Worm (Caenorhabditis elegans) whole organism, L4 larva: Measurements from ENCODE around the gene K07C5.2.
"Not testable (repeated sequence)": the region's sequence is repeated elsewhere in the genome, so short reads cannot be mapped to it uniquely, and the experiment has no call there.

Source experiments
- F37D6.2 ChIP-seq: sonication (generic microtip); optimal IDR thresholded peaks from 2 replicates; lab custom pipeline; 2016; ENCODE audit warnings: mild to moderate bottlenecking, missing genetic modification characterization, missing compliant biosample characterization
- F44E2.7 ChIP-seq: fragments of 200-800 bp; sonication (Bioruptor generic); IDR thresholded peaks from 2 replicates; pipeline ENCODE4 v2.1.2; 2022; ENCODE audit warnings: missing genetic modification characterization, missing compliant biosample characterization
- F49E8.2 ChIP-seq: sonication (generic microtip); optimal IDR thresholded peaks from 2 replicates; lab custom pipeline; 2016; ENCODE audit warnings: missing compliant biosample characterization, mild to moderate bottlenecking, missing genetic modification characterization, borderline replicate concordance
- R02D3.7 ChIP-seq: fragments of 150-350 bp; sonication (generic microtip); optimal IDR thresholded peaks from 3 replicates; lab custom pipeline; 2014; ENCODE audit warnings: missing biosample characterization, missing genetic modification characterization
- Y75B8A.6 ChIP-seq: fragments of 200-800 bp; sonication (Bioruptor generic); IDR thresholded peaks from 2 replicates; pipeline ENCODE4 v1.3.6; 2022; ENCODE audit warnings: missing genetic modification reagents, missing genetic modification characterization, missing compliant biosample characterization
- aha-1 ChIP-seq: fragments of 150-350 bp; peaks from one replicate; lab custom pipeline; 2014; ENCODE audit warnings: missing biosample characterization, missing genetic modification characterization
- ceh-20 ChIP-seq: fragments of 200-800 bp; sonication (Bioruptor generic); IDR thresholded peaks from 2 replicates; pipeline ENCODE4 v1.3.6; 2022; ENCODE audit warnings: missing genetic modification reagents, missing genetic modification characterization, missing compliant biosample characterization
- ctbp-1 ChIP-seq: fragments of 200-800 bp; sonication (Bioruptor generic); IDR thresholded peaks from 2 replicates; pipeline ENCODE4 v1.3.6; 2022; ENCODE audit warnings: missing genetic modification reagents, missing genetic modification characterization, missing compliant biosample characterization
- daf-16 ChIP-seq, 3 experiments: sonication (generic microtip); optimal IDR thresholded peaks; 2 replicates each; lab custom pipeline; 2016 to 2017; ENCODE audit warnings: missing genetic modification characterization in 3 of 3, missing genetic modification reagents in 3 of 3, mild to moderate bottlenecking in 2 of 3, missing compliant biosample characterization in 2 of 3, missing biosample characterization in 1 of 3, moderate library complexity in 1 of 3
- daf-19 ChIP-seq: fragments of 200-800 bp; sonication (Bioruptor generic); conservative IDR thresholded peaks from 2 replicates; pipeline ENCODE4 v1.3.6; 2022; ENCODE audit warnings: missing genetic modification characterization, missing compliant biosample characterization
- dmd-6 ChIP-seq: fragments of 200-800 bp; sonication (Bioruptor generic); IDR thresholded peaks from 2 replicates; pipeline ENCODE4 v1.3.6; 2022; ENCODE audit warnings: missing genetic modification reagents, missing genetic modification characterization, missing compliant biosample characterization
- dmd-9 ChIP-seq: fragments of 200-800 bp; sonication (Bioruptor generic); IDR thresholded peaks from 2 replicates; pipeline ENCODE4 v1.3.6; 2022; ENCODE audit warnings: missing genetic modification reagents, missing genetic modification characterization, missing compliant biosample characterization
- duxl-1 ChIP-seq: sonication (generic microtip); optimal IDR thresholded peaks from 2 replicates; lab custom pipeline; 2016; ENCODE audit warnings: mild to moderate bottlenecking, missing genetic modification characterization, moderate library complexity, missing compliant biosample characterization; ENCODE audit not compliant: poor library complexity
- dve-1 ChIP-seq: sonication (generic microtip); optimal IDR thresholded peaks from 2 replicates; lab custom pipeline; 2017; ENCODE audit warnings: antibody characterized with exemption, mild to moderate bottlenecking, missing genetic modification characterization, missing compliant biosample characterization; ENCODE audit not compliant: insufficient read depth
- egl-43 ChIP-seq: fragments of 200-800 bp; sonication (Bioruptor generic); IDR thresholded peaks from 2 replicates; pipeline ENCODE4 v1.3.6; 2022; ENCODE audit warnings: missing genetic modification reagents, missing genetic modification characterization, missing compliant biosample characterization
- lin-1 ChIP-seq: fragments of 200-800 bp; sonication (Bioruptor generic); IDR thresholded peaks from 2 replicates; pipeline ENCODE4 v1.3.6; 2022; ENCODE audit warnings: missing genetic modification reagents, missing genetic modification characterization, missing compliant biosample characterization
- lin-13 ChIP-seq: fragments of 150-350 bp; optimal IDR thresholded peaks from 2 replicates; lab custom pipeline; 2014; ENCODE audit warnings: missing biosample characterization, missing genetic modification reagents, missing genetic modification characterization
- lin-38 ChIP-seq: fragments of 200-800 bp; sonication (Bioruptor generic); IDR thresholded peaks from 2 replicates; pipeline ENCODE4 v1.3.6; 2022; ENCODE audit warnings: missing genetic modification reagents, missing genetic modification characterization, missing compliant biosample characterization
- lir-3 ChIP-seq: sonication (generic microtip); optimal IDR thresholded peaks from 2 replicates; lab custom pipeline; 2016; ENCODE audit warnings: mild to moderate bottlenecking, missing genetic modification characterization, missing compliant biosample characterization
- madf-9 ChIP-seq: fragments of 200-800 bp; sonication (Bioruptor generic); conservative IDR thresholded peaks from 2 replicates; pipeline ENCODE4 v1.3.6; 2022; ENCODE audit warnings: missing genetic modification reagents, missing genetic modification characterization, missing compliant biosample characterization
- mdl-1 ChIP-seq, 2 experiments: fragments of 150-350 bp in 1 of 2; sonication (generic microtip) in 1 of 2; optimal IDR thresholded peaks; 2 replicates each; lab custom pipeline; 2014 to 2017; ENCODE audit warnings: missing biosample characterization in 2 of 2, missing genetic modification characterization in 2 of 2
- mep-1 ChIP-seq: fragments of 150-350 bp; sonication (generic microtip); optimal IDR thresholded peaks from 3 replicates; lab custom pipeline; 2014; ENCODE audit warnings: missing biosample characterization, missing genetic modification characterization
- mes-2 ChIP-seq: sonication (generic microtip); optimal IDR thresholded peaks from 2 replicates; lab custom pipeline; 2016; ENCODE audit warnings: missing genotype, mild to moderate bottlenecking, missing genetic modification characterization, missing compliant biosample characterization; ENCODE audit not compliant: poor library complexity, severe bottlenecking
- mxl-2 ChIP-seq: fragments of 200-800 bp; sonication (Bioruptor generic); conservative IDR thresholded peaks from 2 replicates; pipeline ENCODE4 v1.3.6; 2022; ENCODE audit warnings: missing genetic modification reagents, missing genetic modification characterization, missing compliant biosample characterization
- nhr-102 ChIP-seq: sonication (generic microtip); optimal IDR thresholded peaks from 2 replicates; lab custom pipeline; 2016; ENCODE audit warnings: mild to moderate bottlenecking, missing genetic modification characterization, moderate library complexity, missing compliant biosample characterization
- nhr-25 ChIP-seq: sonication (generic microtip); optimal IDR thresholded peaks from 2 replicates; lab custom pipeline; 2017; ENCODE audit warnings: missing genetic modification characterization, mild to moderate bottlenecking, missing compliant biosample characterization, antibody characterized with exemption, moderate library complexity, borderline replicate concordance; ENCODE audit not compliant: insufficient read depth
- nhr-41 ChIP-seq: fragments of 200-800 bp; sonication (Bioruptor generic); IDR thresholded peaks from 2 replicates; pipeline ENCODE4 v1.3.6; 2022; ENCODE audit warnings: missing genetic modification reagents, missing genetic modification characterization, missing compliant biosample characterization
- nhr-42 ChIP-seq: fragments of 200-800 bp; sonication (Bioruptor generic); IDR thresholded peaks from 2 replicates; pipeline ENCODE4 v1.3.6; 2022; ENCODE audit warnings: missing genetic modification characterization, missing compliant biosample characterization
- nhr-48 ChIP-seq: sonication (generic microtip); optimal IDR thresholded peaks from 2 replicates; lab custom pipeline; 2016; ENCODE audit warnings: mild to moderate bottlenecking, missing genetic modification characterization, missing compliant biosample characterization
- pha-4 ChIP-seq, 2 experiments: fragments of 150-350 bp in 1 of 2; fragments of 200-800 bp in 1 of 2; sonication (Bioruptor generic) in 1 of 2; IDR thresholded peaks in 1 of 2; optimal IDR thresholded peaks in 1 of 2; 2 replicates each; pipeline versions ENCODE4 v1.3.6 to Lab custom; 2014 to 2022; ENCODE audit warnings: missing genetic modification characterization in 2 of 2, missing genetic modification reagents in 2 of 2, missing biosample characterization in 1 of 2, missing compliant biosample characterization in 1 of 2
- spr-1 ChIP-seq: sonication (generic microtip); optimal IDR thresholded peaks from 2 replicates; lab custom pipeline; 2016; ENCODE audit warnings: mild to moderate bottlenecking, missing genetic modification characterization, missing compliant biosample characterization
- spr-3 ChIP-seq: fragments of 200-800 bp; sonication (Bioruptor generic); optimal IDR thresholded peaks from 2 replicates; lab custom pipeline; 2018; ENCODE audit warnings: mild to moderate bottlenecking, missing genetic modification characterization, missing compliant biosample characterization
- unc-130 ChIP-seq: sonication (generic microtip); optimal IDR thresholded peaks from 2 replicates; lab custom pipeline; 2016; ENCODE audit warnings: missing genetic modification reagents, missing genetic modification characterization, missing compliant biosample characterization
- vab-7 ChIP-seq: fragments of 200-800 bp; sonication (Bioruptor generic); IDR thresholded peaks from 2 replicates; pipeline ENCODE4 v1.3.6; 2022; ENCODE audit warnings: missing genetic modification reagents, missing genetic modification characterization, missing compliant biosample characterization
- zfp-2 ChIP-seq: sonication (generic microtip); optimal IDR thresholded peaks from 2 replicates; lab custom pipeline; 2016; ENCODE audit warnings: mild to moderate bottlenecking, missing genetic modification characterization, missing compliant biosample characterization
- zfp-3 ChIP-seq: fragments of 200-800 bp; sonication (Bioruptor generic); conservative IDR thresholded peaks from 2 replicates; pipeline ENCODE4 v1.3.6; 2022; ENCODE audit warnings: missing genetic modification reagents, missing genetic modification characterization, missing compliant biosample characterization
- ztf-11 ChIP-seq: fragments of 150-350 bp; optimal IDR thresholded peaks from 2 replicates; lab custom pipeline; 2014; ENCODE audit warnings: missing biosample characterization, missing genetic modification characterization
- ztf-7 ChIP-seq: fragments of 150-350 bp; optimal IDR thresholded peaks from 2 replicates; lab custom pipeline; 2014; ENCODE audit warnings: missing biosample characterization, missing genetic modification characterization

The K07C5.2 gene

ce11 chrV:10341905-10342328 is 2.6 kb downstream of the K07C5.2 start, which contains the start of gene K07C5.13 (continued):
- TF ChIP-seq mxl-2 (GFP tag; lab: Robert Waterston, UW) (peak; percentile 74; the same call in 1 of the 2 replicates), nhr-41 (GFP tag; lab: Robert Waterston, UW) (peak; percentile 24; the same call in 1 of the 2 replicates), pha-4 (GFP tag; IDR thresholded peaks at IDR 0.05; lab: Robert Waterston, UW) (peak; percentile 91), dmd-6 (GFP tag; lab: Robert Waterston, UW) (peak; percentile 93), daf-19 (GFP tag; lab: Robert Waterston, UW) (peak; percentile 72; the same call in 1 of the 2 replicates), nhr-42 (peak; percentile 92), dve-1 (tag; lab: Kevin White, UChicago) (peak; percentile 9), aha-1 (tag; lab: Kevin White, UChicago) (peak; percentile 93), zfp-3 (GFP tag; lab: Robert Waterston, UW) (peak; percentile 93), madf-9 (GFP tag; lab: Robert Waterston, UW) (peak; percentile 84), spr-1 (tag; lab: Kevin White, UChicago) (peak; percentile 71), lin-1 (GFP tag; lab: Robert Waterston, UW) (peak; percentile 84), nhr-102 (tag; lab: Kevin White, UChicago) (peak; percentile 86), Y75B8A.6 (GFP tag; lab: Robert Waterston, UW) (peak; percentile 94), daf-16 (GFP tag; optimal IDR thresholded peaks at IDR 0.05; lab: Kevin White, UChicago) (peak in 1 of 2 experiments; percentile 51), F49E8.2 (tag; lab: Kevin White, UChicago) (peak; percentile 78), spr-3 (GFP tag; lab: Kevin White, UChicago) (peak; percentile 54), egl-43 (GFP tag; lab: Robert Waterston, UW) (peak; percentile 94), dmd-9 (GFP tag; lab: Robert Waterston, UW) (peak; percentile 94), mes-2 (tag; lab: Kevin White, UChicago) (peak; percentile 78)
- TF ChIP-seq pha-4, daf-16 (tag; optimal IDR thresholded peaks at IDR 0.05; lab: Kevin White, UChicago): not testable (repeated sequence)

ce11 chrV:10342904-10343303 is 3.6 kb downstream of the K07C5.2 start, which contains the start of gene K07C5.3:
Gene K07C5.3 (plus strand): TSS chrV:10343032.
- TF ChIP-seq lin-38 (peak; percentile 27; the same call in 1 of the 2 replicates), vab-7 (GFP tag; lab: Robert Waterston, UW) (peak; percentile 12; the same call in 1 of the 2 replicates), duxl-1 (no peak), F44E2.7 (no peak)

ce11 chrV:10350054-10350453 is 10.8 kb downstream of the K07C5.2 start, which contains the start of gene K07C5.9:
Gene K07C5.9 (minus strand): TSS chrV:10350154.
- TF ChIP-seq daf-16 (GFP tag; optimal IDR thresholded peaks at IDR 0.05; lab: Kevin White, UChicago) (no peak), daf-16 (tag; optimal IDR thresholded peaks at IDR 0.05; lab: Kevin White, UChicago) (peak; percentile 25), mep-1 (tag; lab: Kevin White, UChicago) (no peak), ztf-7 (tag; lab: Kevin White, UChicago) (no peak), R02D3.7 (tag; lab: Kevin White, UChicago) (no peak), F49E8.2 (tag; lab: Kevin White, UChicago) (no peak), lin-1 (GFP tag; lab: Robert Waterston, UW) (no peak), mes-2 (tag; lab: Kevin White, UChicago) (peak; percentile 8), lir-3 (tag; lab: Kevin White, UChicago) (no peak), dve-1 (tag; lab: Kevin White, UChicago) (no peak), ceh-20 (GFP tag; lab: Robert Waterston, UW) (no peak), lin-38 (0 out of 2 replicates have a peak, but pooled peaks have one; percentile 10)

ce11 chrV:10352928-10353427 is 13.7 kb downstream of the K07C5.2 start, which contains the start of gene nol-56:
Gene nol-56 (minus strand): TSS chrV:10352978.
- TF ChIP-seq unc-130 (peak; percentile 64), zfp-2 (tag; lab: Kevin White, UChicago) (peak; percentile 22), lin-13 (GFP tag; lab: Kevin White, UChicago) (peak; percentile 52), nhr-25 (tag; lab: Kevin White, UChicago) (peak; percentile 79), ztf-11 (no peak), nhr-42 (0 out of 2 replicates have a peak, but pooled peaks have one; percentile 8), spr-3 (GFP tag; lab: Kevin White, UChicago) (no peak), lin-38 (peak; percentile 74), F49E8.2 (tag; lab: Kevin White, UChicago) (peak; percentile 11), ztf-7 (tag; lab: Kevin White, UChicago) (peak; percentile 62), duxl-1 (peak; percentile 36), ctbp-1 (GFP tag; lab: Robert Waterston, UW) (0 out of 2 replicates have a peak, but pooled peaks have one; percentile 36), F37D6.2 (tag; lab: Kevin White, UChicago) (peak; percentile 47), nhr-48 (tag; lab: Kevin White, UChicago) (peak; percentile 27), dmd-9 (GFP tag; lab: Robert Waterston, UW) (0 out of 2 replicates have a peak, but pooled peaks have one; percentile 57), mdl-1 (tag; optimal IDR thresholded peaks at IDR 0.05; lab: Kevin White, UChicago) (peak in 1 of 2 experiments; percentile 36), spr-1 (tag; lab: Kevin White, UChicago) (peak; percentile 52)
